Fruit fly (Drosophila melanogaster) whole organism, embryonic: ENCODE measurements around the gene CG31141.

Experiments
- B-H1 ChIP-seq: fragments of 200-800 bp; sonication (Bioruptor generic); IDR thresholded peaks from 3 replicates; pipeline ENCODE4 v1.3.6; 2022; ENCODE audit warnings: missing biosample characterization, missing genetic modification characterization
- CG1024 ChIP-seq: fragments of 200-800 bp; sonication (Bioruptor generic); IDR thresholded peaks from 2 replicates; pipeline ENCODE4 v1.3.6; 2022; ENCODE audit warnings: missing biosample characterization, missing genetic modification characterization
- CG10267 ChIP-seq: fragments of 200-800 bp; sonication (Bioruptor generic); optimal IDR thresholded peaks from 2 replicates; lab custom pipeline; 2018; ENCODE audit warnings: missing biosample characterization, mild to moderate bottlenecking, missing genetic modification characterization, moderate library complexity
- CG10431 ChIP-seq: fragments of 200-800 bp; sonication (Bioruptor generic); optimal IDR thresholded peaks from 3 replicates; lab custom pipeline; 2018; ENCODE audit warnings: missing biosample characterization, mild to moderate bottlenecking, missing genetic modification characterization
- CG12942 ChIP-seq: fragments of 200-800 bp; sonication (Bioruptor generic); optimal IDR thresholded peaks from 3 replicates; lab custom pipeline; 2016; ENCODE audit warnings: missing biosample characterization, missing genetic modification characterization
- CG14710 ChIP-seq: fragments of 200-800 bp; sonication (Bioruptor generic); optimal IDR thresholded peaks from 3 replicates; lab custom pipeline; 2019; ENCODE audit warnings: missing biosample characterization, mild to moderate bottlenecking, missing genetic modification characterization, moderate library complexity
- CG17186 ChIP-seq: fragments of 200-800 bp; sonication (Bioruptor generic); optimal IDR thresholded peaks from 3 replicates; lab custom pipeline; 2017; ENCODE audit warnings: missing biosample characterization, missing genetic modification reagents, missing genetic modification characterization
- CG17568 ChIP-seq: fragments of 200-800 bp; sonication (Bioruptor generic); optimal IDR thresholded peaks from 2 replicates; lab custom pipeline; 2018; ENCODE audit warnings: missing biosample characterization, mild to moderate bottlenecking, missing genetic modification characterization, moderate library complexity
- CG17802 ChIP-seq: fragments of 200-800 bp; sonication (Bioruptor generic); optimal IDR thresholded peaks from 2 replicates; lab custom pipeline; 2018; ENCODE audit warnings: missing biosample characterization, mild to moderate bottlenecking, missing genetic modification characterization, moderate library complexity
- CG18619 ChIP-seq: fragments of 200-800 bp; sonication (Bioruptor generic); optimal IDR thresholded peaks from 3 replicates; lab custom pipeline; 2017; ENCODE audit warnings: missing biosample characterization, mild to moderate bottlenecking, missing genetic modification characterization
- CG30020 ChIP-seq: fragments of 200-800 bp; optimal IDR thresholded peaks from 2 replicates; lab custom pipeline; 2019; ENCODE audit warnings: missing biosample characterization, mild to moderate bottlenecking, missing genetic modification characterization, moderate library complexity
- CG30403 ChIP-seq: fragments of 200-800 bp; sonication (Bioruptor generic); optimal IDR thresholded peaks from 3 replicates; lab custom pipeline; 2016; ENCODE audit warnings: missing biosample characterization, missing genetic modification characterization
- CG31224 ChIP-seq: fragments of 200-800 bp; sonication (Bioruptor generic); IDR thresholded peaks from 2 replicates; pipeline ENCODE4 v1.3.6; 2022; ENCODE audit warnings: missing biosample characterization, missing genetic modification characterization
- CG34422 ChIP-seq: fragments of 200-800 bp; sonication (Bioruptor generic); IDR thresholded peaks from 3 replicates; pipeline ENCODE4 v1.3.6; 2022; ENCODE audit warnings: missing biosample characterization, missing genetic modification characterization
- CG6175 ChIP-seq: fragments of 200-800 bp; sonication (Bioruptor generic); IDR thresholded peaks from 3 replicates; pipeline ENCODE4 v1.3.6; 2022; ENCODE audit warnings: missing biosample characterization, missing genetic modification characterization
- CG9727 ChIP-seq: fragments of 200-800 bp; sonication (Bioruptor generic); optimal IDR thresholded peaks from 3 replicates; lab custom pipeline; 2017; ENCODE audit warnings: missing biosample characterization, mild to moderate bottlenecking, missing genetic modification characterization
- CTCF ChIP-seq: fragments of 200-800 bp; sonication (Bioruptor generic); optimal IDR thresholded peaks from 2 replicates; lab custom pipeline; 2017; ENCODE audit warnings: missing biosample characterization, mild to moderate bottlenecking, missing genetic modification characterization, moderate library complexity
- CrebB ChIP-seq: fragments of 200-800 bp; sonication (Bioruptor generic); optimal IDR thresholded peaks from 3 replicates; lab custom pipeline; 2018; ENCODE audit warnings: missing biosample characterization, mild to moderate bottlenecking, missing genetic modification characterization
- D19A ChIP-seq: fragments of 200-800 bp; optimal IDR thresholded peaks from 3 replicates; lab custom pipeline; 2019; ENCODE audit warnings: missing biosample characterization, mild to moderate bottlenecking, missing genetic modification characterization, moderate library complexity
- D19B ChIP-seq: fragments of 200-800 bp; sonication (Bioruptor generic); optimal IDR thresholded peaks from 2 replicates; lab custom pipeline; 2017; ENCODE audit warnings: missing biosample characterization, mild to moderate bottlenecking, missing genetic modification characterization
- Dbx ChIP-seq: fragments of 200-800 bp; sonication (Bioruptor generic); IDR thresholded peaks from 3 replicates; pipeline ENCODE4 v1.3.6; 2022; ENCODE audit warnings: missing biosample characterization, missing genetic modification characterization
- Dll ChIP-seq: fragments of 200-800 bp; sonication (Bioruptor generic); IDR thresholded peaks from 4 replicates; pipeline ENCODE4 v1.3.6; 2022; ENCODE audit warnings: missing biosample characterization, missing genetic modification characterization; ENCODE audit not compliant: partially characterized antibody
- Doc3 ChIP-seq: fragments of 200-800 bp; sonication (Bioruptor generic); IDR thresholded peaks from 3 replicates; pipeline ENCODE4 v1.3.6; 2022; ENCODE audit warnings: missing biosample characterization, missing genetic modification characterization; ENCODE audit not compliant: partially characterized antibody
- E2f1 ChIP-seq: fragments of 200-800 bp; sonication (Bioruptor generic); IDR thresholded peaks from 2 replicates; pipeline ENCODE4 v1.3.6; 2022; ENCODE audit warnings: missing biosample characterization, missing genetic modification characterization
- Eip74EF ChIP-seq, 2 experiments: fragments of 200-800 bp in 1 of 2; fragments of >200 bp in 1 of 2; sonication (Bioruptor generic) in 1 of 2; optimal IDR thresholded peaks; 2 replicates each; lab custom pipeline; 2017 to 2019; ENCODE audit warnings: missing biosample characterization in 2 of 2, missing genetic modification characterization in 2 of 2, mild to moderate bottlenecking in 1 of 2, moderate library complexity in 1 of 2
- Gug ChIP-seq: fragments of 200-800 bp; sonication (Bioruptor generic); IDR thresholded peaks from 4 replicates; pipeline ENCODE4 v1.3.6; 2022; ENCODE audit warnings: missing biosample characterization, missing genetic modification characterization
- Hmr ChIP-seq: fragments of 200-800 bp; sonication (Bioruptor generic); optimal IDR thresholded peaks from 3 replicates; lab custom pipeline; 2017; ENCODE audit warnings: mild to moderate bottlenecking, missing biosample characterization, missing genetic modification reagents, missing genetic modification characterization
- Max ChIP-seq: fragments of 200-800 bp; sonication (Bioruptor generic); optimal IDR thresholded peaks from 2 replicates; lab custom pipeline; 2016; ENCODE audit warnings: missing biosample characterization, mild to moderate bottlenecking, missing genetic modification characterization
- Meics ChIP-seq: fragments of 200-800 bp; sonication (Bioruptor generic); optimal IDR thresholded peaks from 2 replicates; lab custom pipeline; 2017; ENCODE audit warnings: missing biosample characterization, mild to moderate bottlenecking, missing genetic modification characterization
- Mes4 ChIP-seq: fragments of 200-800 bp; sonication (Bioruptor generic); optimal IDR thresholded peaks from 2 replicates; lab custom pipeline; 2016; ENCODE audit warnings: missing biosample characterization, missing genetic modification characterization
- Neu2 ChIP-seq: fragments of 200-800 bp; sonication (Bioruptor generic); optimal IDR thresholded peaks from 3 replicates; lab custom pipeline; 2016; ENCODE audit warnings: missing biosample characterization, missing genetic modification characterization, borderline replicate concordance
- Sry-β ChIP-seq: fragments of 200-800 bp; sonication (Bioruptor generic); optimal IDR thresholded peaks from 2 replicates; lab custom pipeline; 2018; ENCODE audit warnings: missing biosample characterization, mild to moderate bottlenecking, missing genetic modification characterization, moderate library complexity
- Xrp1 ChIP-seq: fragments of 200-800 bp; sonication (Bioruptor generic); IDR thresholded peaks from 2 replicates; pipeline ENCODE4 v1.3.6; 2022; ENCODE audit warnings: missing biosample characterization, missing genetic modification characterization
- YL-1 ChIP-seq: fragments of 200-800 bp; sonication (Bioruptor generic); optimal IDR thresholded peaks from 3 replicates; lab custom pipeline; 2017; ENCODE audit warnings: missing biosample characterization, mild to moderate bottlenecking, missing genetic modification characterization
- ab ChIP-seq: fragments of 200-800 bp; sonication (Bioruptor generic); optimal IDR thresholded peaks from 2 replicates; lab custom pipeline; 2016; ENCODE audit warnings: missing biosample characterization, missing genetic modification characterization
- aop ChIP-seq: fragments of 200-800 bp; sonication (Bioruptor generic); IDR thresholded peaks from 2 replicates; pipeline ENCODE4 v1.3.6; 2022; ENCODE audit warnings: missing biosample characterization, missing genetic modification characterization
- ash1 ChIP-seq: fragments of 200-800 bp; sonication (Bioruptor generic); optimal IDR thresholded peaks from 2 replicates; lab custom pipeline; 2018; ENCODE audit warnings: missing biosample characterization, mild to moderate bottlenecking, missing genetic modification characterization
- az2 ChIP-seq: fragments of 200-800 bp; sonication (Bioruptor generic); optimal IDR thresholded peaks from 3 replicates; lab custom pipeline; 2016; ENCODE audit warnings: missing biosample characterization, missing genetic modification characterization
- croc ChIP-seq: fragments of 200-800 bp; sonication (Bioruptor generic); conservative IDR thresholded peaks from 3 replicates; pipeline ENCODE4 v1.3.6; 2022; ENCODE audit warnings: missing biosample characterization, missing genetic modification characterization
- danr ChIP-seq: fragments of 200-800 bp; sonication (Bioruptor generic); IDR thresholded peaks from 2 replicates; pipeline ENCODE4 v1.3.6; 2022; ENCODE audit warnings: missing biosample characterization, missing genetic modification characterization
- exex ChIP-seq: fragments of 200-800 bp; sonication (Bioruptor generic); optimal IDR thresholded peaks from 4 replicates; lab custom pipeline; 2018; ENCODE audit warnings: missing biosample characterization, mild to moderate bottlenecking, missing genetic modification characterization, moderate library complexity
- fd102C ChIP-seq: fragments of 200-800 bp; sonication (Bioruptor generic); optimal IDR thresholded peaks from 2 replicates; lab custom pipeline; 2018; ENCODE audit warnings: missing biosample characterization, mild to moderate bottlenecking, missing genetic modification characterization, moderate library complexity
- fd96Cb ChIP-seq: fragments of 200-800 bp; sonication (Bioruptor generic); optimal IDR thresholded peaks from 2 replicates; lab custom pipeline; 2018; ENCODE audit warnings: missing biosample characterization, mild to moderate bottlenecking, missing genetic modification characterization, moderate library complexity
- insv ChIP-seq, 2 experiments: fragments of 200-800 bp; sonication (Bioruptor generic); optimal IDR thresholded peaks; 3 replicates each; lab custom pipeline; 2016 to 2018; ENCODE audit warnings: missing biosample characterization in 2 of 2, missing genetic modification characterization in 2 of 2
- pb ChIP-seq: fragments of 200-800 bp; sonication (Bioruptor generic); optimal IDR thresholded peaks from 3 replicates; lab custom pipeline; 2016; ENCODE audit warnings: missing biosample characterization, missing genetic modification characterization
- run ChIP-seq: fragments of 200-800 bp; sonication (Bioruptor generic); optimal IDR thresholded peaks from 3 replicates; lab custom pipeline; 2018; ENCODE audit warnings: missing biosample characterization, mild to moderate bottlenecking, missing genetic modification characterization
- sim ChIP-seq: fragments of 200-800 bp; sonication (Bioruptor generic); IDR thresholded peaks from 2 replicates; pipeline ENCODE4 v1.3.6; 2022; ENCODE audit warnings: missing biosample characterization, missing genetic modification characterization
- slbo ChIP-seq: fragments of 200-800 bp; sonication (Bioruptor generic); IDR thresholded peaks from 2 replicates; pipeline ENCODE4 v1.3.6; 2022; ENCODE audit warnings: missing biosample characterization, missing genetic modification characterization
- slou ChIP-seq: fragments of 200-800 bp; sonication (Bioruptor generic); optimal IDR thresholded peaks from 3 replicates; lab custom pipeline; 2016; ENCODE audit warnings: missing biosample characterization, missing genetic modification characterization
- vvl ChIP-seq: fragments of 200-800 bp; sonication (Bioruptor generic); IDR thresholded peaks from 2 replicates; pipeline ENCODE4 v1.3.6; 2022; ENCODE audit warnings: missing biosample characterization, missing genetic modification characterization

Gene CG31141

DNA sequence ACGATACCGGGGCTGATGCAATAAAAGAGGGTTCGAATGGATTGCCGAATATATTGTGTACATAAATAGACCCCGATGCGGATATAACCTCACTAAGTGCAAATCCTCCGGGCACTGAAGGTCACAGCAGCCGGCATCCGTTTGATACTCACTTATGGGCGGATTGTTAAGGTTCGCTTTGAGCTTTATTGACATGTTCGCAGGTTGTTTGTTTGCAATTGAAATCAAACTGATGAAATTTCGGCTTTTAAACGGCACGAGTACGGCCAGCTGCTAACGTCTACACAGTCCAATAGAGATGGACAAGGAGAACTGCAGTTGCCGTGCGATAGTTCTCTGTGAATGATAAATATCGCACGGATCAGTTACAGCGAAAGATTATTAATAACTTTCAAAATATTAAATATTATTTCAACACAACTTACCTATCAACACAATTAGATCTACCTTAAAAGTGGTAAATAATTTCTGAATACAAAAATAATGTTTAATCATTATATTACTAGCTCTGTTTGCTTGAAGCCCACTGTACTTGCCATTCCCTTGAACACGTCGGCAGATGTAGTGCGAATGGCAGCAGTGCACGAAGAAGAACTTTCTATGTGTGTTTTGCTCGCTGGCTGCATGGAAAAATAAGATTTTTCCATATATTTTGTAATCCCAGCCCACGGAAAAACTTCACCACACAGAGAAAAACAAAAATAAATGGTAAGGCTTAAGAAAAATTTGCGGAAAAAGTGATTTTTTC lies 35.2 kb downstream of the CG31141 start, which contains the start of the genes GluProRS and AP-1sigma (continued):
- peak; percentile 96 for TF ChIP-seq Xrp1
- peak; percentile 82 for TF ChIP-seq CG10267 (tag; lab: Kevin White, UChicago)
- TF ChIP-seq aop (GFP tag; lab: Robert Waterston, UW) = peak; percentile 75
- TF ChIP-seq danr (GFP tag; lab: Robert Waterston, UW) = peak; percentile 93
- TF ChIP-seq Meics (GFP tag; lab: Kevin White, UChicago) = peak; percentile 87
- TF ChIP-seq croc (GFP tag; lab: Robert Waterston, UW) = peak; percentile 92
- TF ChIP-seq Mes4 (GFP tag; lab: Kevin White, UChicago) = peak; percentile 62
- peak; percentile 94 for TF ChIP-seq Max (GFP tag; lab: Kevin White, UChicago)
- TF ChIP-seq CG30020 (tag; lab: Kevin White, UChicago) = peak; percentile 74
- TF ChIP-seq CTCF (GFP tag; lab: Kevin White, UChicago) = no peak
- TF ChIP-seq Neu2 (GFP tag; lab: Kevin White, UChicago) = no peak
- peak; percentile 83 for TF ChIP-seq CG18619 (GFP tag; lab: Kevin White, UChicago)
- TF ChIP-seq CG6175 (GFP tag; lab: Robert Waterston, UW) = peak; percentile 94
- TF ChIP-seq CrebB (tag; lab: Kevin White, UChicago) = peak; percentile 67
- peak; percentile 55 for TF ChIP-seq ab (GFP tag; lab: Kevin White, UChicago)
- peak; percentile 59 for TF ChIP-seq fd102C (GFP tag; lab: Kevin White, UChicago)
- no peak for TF ChIP-seq Sry-β
- peak; percentile 98 for TF ChIP-seq CG34422 (GFP tag; lab: Robert Waterston, UW)
- TF ChIP-seq ash1 = peak; percentile 59
- TF ChIP-seq slou (GFP tag; lab: Kevin White, UChicago) = peak; percentile 92
- TF ChIP-seq Gug (GFP tag; lab: Robert Waterston, UW) = peak; percentile 96
- TF ChIP-seq Eip74EF (GFP tag; optimal IDR thresholded peaks at IDR 0.05; lab: Kevin White, UChicago) = peak in 1 of 2 experiments; percentile 32
- TF ChIP-seq az2 = peak; percentile 92
- TF ChIP-seq pb (GFP tag; lab: Kevin White, UChicago) = peak; percentile 47
- TF ChIP-seq Doc3 = peak; percentile 93
- TF ChIP-seq CG10431 = peak; percentile 15
- peak; percentile 98 for TF ChIP-seq slbo (GFP tag; lab: Robert Waterston, UW)
- peak; percentile 73 for TF ChIP-seq D19A (tag; lab: Kevin White, UChicago)
- TF ChIP-seq Dll = peak; percentile 97
- peak; percentile 98 for TF ChIP-seq Dbx (GFP tag; lab: Robert Waterston, UW)
- TF ChIP-seq D19B = peak; percentile 67
- peak; percentile 39 for TF ChIP-seq run (tag; lab: Kevin White, UChicago)
- peak; percentile 98 for TF ChIP-seq vvl (GFP tag; lab: Robert Waterston, UW)
- peak; percentile 86 for TF ChIP-seq Hmr (GFP tag; lab: Kevin White, UChicago)
- peak; percentile 91 for TF ChIP-seq CG31224 (GFP tag; lab: Robert Waterston, UW)
- no peak for TF ChIP-seq CG17568
- TF ChIP-seq CG17802 (tag; lab: Kevin White, UChicago) = peak; percentile 70
- TF ChIP-seq E2f1 (GFP tag; lab: Robert Waterston, UW) = peak; percentile 96
- TF ChIP-seq exex (tag; lab: Kevin White, UChicago) = peak; percentile 58
- peak; percentile 90 for TF ChIP-seq B-H1
- TF ChIP-seq CG9727 (GFP tag; lab: Kevin White, UChicago) = peak; percentile 93
- TF ChIP-seq sim = peak; percentile 87
- peak; percentile 90 for TF ChIP-seq CG1024 (GFP tag; lab: Robert Waterston, UW)
- peak; percentile 92 for TF ChIP-seq CG12942 (GFP tag; lab: Kevin White, UChicago)
- peak; percentile 58 for TF ChIP-seq CG17186 (GFP tag; lab: Kevin White, UChicago)
- peak; percentile 92 for TF ChIP-seq CG14710 (tag; lab: Kevin White, UChicago)
- TF ChIP-seq CG30403 (GFP tag; lab: Kevin White, UChicago) = peak; percentile 97
- TF ChIP-seq insv (GFP tag; optimal IDR thresholded peaks at IDR 0.05; lab: Kevin White, UChicago) = peak in 1 of 2 experiments; percentile 30
- peak; percentile 81 for TF ChIP-seq YL-1
- TF ChIP-seq fd96Cb (tag; lab: Kevin White, UChicago) = peak; percentile 91
